Worm (Caenorhabditis elegans) whole organism, early embryonic: ENCODE data around the gene B0563.9.

Experiments
- B0310.2 ChIP-seq: sonication (generic microtip); optimal IDR thresholded peaks from 2 replicates; lab custom pipeline; 2016; ENCODE audit warnings: mild to moderate bottlenecking, missing genetic modification characterization, missing compliant biosample characterization
- F13C5.2 ChIP-seq: sonication (generic microtip); optimal IDR thresholded peaks from 2 replicates; lab custom pipeline; 2017; ENCODE audit warnings: mild to moderate bottlenecking, missing genetic modification characterization, inconsistent platforms, missing compliant biosample characterization
- aly-1 ChIP-seq: sonication (generic microtip); optimal IDR thresholded peaks from 2 replicates; lab custom pipeline; 2016; ENCODE audit warnings: missing genetic modification characterization, missing compliant biosample characterization
- ama-1 ChIP-seq: fragments of 150-350 bp; optimal IDR thresholded peaks from 2 replicates; lab custom pipeline; 2014
- ceh-13 ChIP-seq: fragments of 200-800 bp; sonication (Bioruptor generic); optimal IDR thresholded peaks from 2 replicates; lab custom pipeline; 2018; ENCODE audit warnings: mild to moderate bottlenecking, missing genetic modification characterization, missing compliant biosample characterization
- ceh-36 ChIP-seq: sonication (generic microtip); optimal IDR thresholded peaks from 2 replicates; lab custom pipeline; 2016; ENCODE audit warnings: missing genetic modification characterization, inconsistent platforms, missing compliant biosample characterization
- ets-7 ChIP-seq: sonication (generic microtip); optimal IDR thresholded peaks from 2 replicates; lab custom pipeline; 2016; ENCODE audit warnings: missing genotype, missing genetic modification characterization, missing compliant biosample characterization
- flt-1 ChIP-seq: fragments of 200-800 bp; sonication (Bioruptor generic); IDR thresholded peaks from 2 replicates; pipeline ENCODE4 v1.3.6; 2022; ENCODE audit warnings: missing genetic modification characterization, missing compliant biosample characterization
- hmbx-1 ChIP-seq: sonication (generic microtip); optimal IDR thresholded peaks from 2 replicates; lab custom pipeline; 2016; ENCODE audit warnings: mild to moderate bottlenecking, missing genetic modification characterization, missing compliant biosample characterization
- hmg-4 ChIP-seq: fragments of 200-800 bp; sonication (Bioruptor generic); optimal IDR thresholded peaks from 2 replicates; lab custom pipeline; 2018; ENCODE audit warnings: mild to moderate bottlenecking, missing genetic modification characterization, missing compliant biosample characterization
- hnd-1 ChIP-seq: sonication (generic microtip); optimal IDR thresholded peaks from 2 replicates; lab custom pipeline; 2016; ENCODE audit warnings: missing genetic modification characterization, missing compliant biosample characterization
- pes-1 ChIP-seq: fragments of 200-800 bp; sonication (Bioruptor generic); IDR thresholded peaks from 2 replicates; pipeline ENCODE4 v1.3.6; 2022; ENCODE audit warnings: missing genetic modification reagents, missing genetic modification characterization, missing compliant biosample characterization
- scrt-1 ChIP-seq: fragments of 200-800 bp; sonication (Bioruptor generic); IDR thresholded peaks from 2 replicates; pipeline ENCODE4 v1.3.6; 2022; ENCODE audit warnings: missing genetic modification characterization, missing compliant biosample characterization
- sea-1 ChIP-seq: fragments of 200-800 bp; sonication (Bioruptor generic); conservative IDR thresholded peaks from 2 replicates; pipeline ENCODE4 v1.3.6; 2022; ENCODE audit warnings: missing genetic modification characterization, missing compliant biosample characterization
- tbx-11 ChIP-seq: fragments of 200-800 bp; sonication (Bioruptor generic); IDR thresholded peaks from 2 replicates; pipeline ENCODE4 v1.3.6; 2022; ENCODE audit warnings: missing genetic modification characterization, missing compliant biosample characterization
- tbx-37 ChIP-seq: fragments of 200-800 bp; sonication (Bioruptor generic); conservative IDR thresholded peaks from 2 replicates; pipeline ENCODE4 v1.3.6; 2022; ENCODE audit warnings: missing genetic modification reagents, missing genetic modification characterization, missing compliant biosample characterization
- tra-4 ChIP-seq: sonication (generic microtip); optimal IDR thresholded peaks from 2 replicates; lab custom pipeline; 2017; ENCODE audit warnings: missing genetic modification characterization, missing compliant biosample characterization

The B0563.9 gene

DNA sequence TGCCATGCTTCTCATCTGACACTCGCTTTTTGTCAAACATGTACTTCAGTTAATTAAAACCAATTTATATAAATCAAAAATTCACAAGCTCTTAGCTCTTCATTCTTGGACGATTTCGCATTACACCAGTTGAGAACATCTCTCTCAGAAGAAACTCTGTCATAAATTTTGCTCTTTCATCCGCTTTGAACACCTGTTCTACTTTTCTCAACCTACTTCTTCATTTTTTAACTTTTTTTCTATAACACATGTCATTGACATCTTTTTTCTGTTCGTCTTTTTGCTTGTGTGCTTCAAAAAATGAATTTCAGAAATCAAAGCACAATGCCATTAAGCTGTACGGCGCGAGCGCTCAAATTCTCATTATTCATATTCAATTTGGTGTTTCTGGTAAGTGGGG, 5.5 kb upstream of the B0563.9 start, which contains the start of gene tsp-11:
Gene tsp-11 (plus strand): TSS at position 301 of the 400 bp plus-strand sequence.
- no peak for TF ChIP-seq B0310.2 (tag; lab: Kevin White, UChicago)

DNA sequence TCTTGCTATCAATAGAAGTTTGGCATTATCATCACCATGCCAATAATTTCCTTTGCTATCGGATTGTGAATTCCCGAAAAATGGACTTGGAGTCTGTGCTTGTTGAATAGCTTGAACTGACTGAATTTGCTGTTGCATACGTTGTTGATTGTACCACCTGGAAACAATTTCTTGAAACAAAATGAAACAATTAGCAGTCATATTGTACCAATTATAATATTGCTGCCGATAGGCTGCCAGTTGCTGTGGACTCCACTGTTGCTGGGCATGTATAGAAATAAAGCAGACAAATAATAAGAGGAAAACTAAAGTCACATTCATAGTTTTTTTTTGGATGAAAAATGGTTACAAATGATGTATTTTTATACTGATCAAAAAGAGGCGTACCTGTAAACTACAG, 1.4 kb upstream of the B0563.9 start, which contains the start of gene B0563.10:
Gene B0563.10 (minus strand): TSS at position 325 of the 400 bp plus-strand sequence.
- no peak for TF ChIP-seq hmbx-1
- TF ChIP-seq sea-1 (GFP tag; lab: Robert Waterston, UW): no peak
- TF ChIP-seq pes-1: no peak
- no peak for TF ChIP-seq tbx-37 (GFP tag; lab: Robert Waterston, UW)
- TF ChIP-seq hmg-4 (GFP tag; lab: Kevin White, UChicago): no peak
- TF ChIP-seq ama-1 (lab: Kevin White, UChicago): no peak
- no peak for TF ChIP-seq tbx-11 (GFP tag; lab: Robert Waterston, UW)

DNA sequence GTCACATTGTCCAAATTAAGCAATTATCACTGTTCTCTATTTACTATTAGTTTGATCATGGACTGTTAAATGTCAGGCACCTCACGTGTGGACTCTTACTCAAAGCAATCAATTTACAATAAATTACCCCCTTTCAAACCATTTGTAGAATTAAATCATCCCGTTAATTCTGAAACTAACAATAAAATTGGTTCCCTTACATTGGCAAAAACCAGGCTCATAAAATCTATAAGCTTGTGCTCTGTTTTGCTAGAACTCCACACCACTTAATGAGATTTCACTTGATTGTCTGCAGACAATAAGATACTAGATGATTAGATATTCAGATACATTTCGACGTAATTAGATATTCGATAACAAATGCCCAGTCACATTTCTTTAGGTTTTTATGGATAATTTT, 1.7 kb downstream of the B0563.9 start:
- TF ChIP-seq ceh-13 (GFP tag; lab: Kevin White, UChicago): no peak

DNA sequence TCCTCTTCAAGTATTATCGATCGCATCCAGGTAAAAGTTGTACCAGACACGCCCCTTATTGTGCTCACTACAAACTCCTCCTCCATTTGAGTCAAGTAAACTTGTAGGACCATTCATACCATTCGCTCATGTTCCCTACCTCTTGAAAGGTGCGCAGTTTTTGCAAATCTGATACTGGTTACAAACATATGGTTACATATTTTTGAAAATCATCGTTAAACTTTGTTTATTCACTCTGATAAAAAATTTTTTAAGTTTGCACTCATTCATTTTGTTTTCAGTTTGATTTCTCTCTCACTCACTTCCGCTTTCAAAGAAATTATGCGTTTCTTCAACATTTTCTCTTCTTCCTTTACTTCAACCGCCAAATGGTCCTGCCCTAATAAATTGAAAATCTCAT, 2.9 kb downstream of the B0563.9 start, which contains the start of gene B0563.1:
Gene B0563.1 (plus strand): TSS at position 301 of the 400 bp plus-strand sequence.
- TF ChIP-seq scrt-1 (GFP tag; lab: Robert Waterston, UW) (no peak), tbx-11 (GFP tag; lab: Robert Waterston, UW) (no peak), ama-1 (lab: Kevin White, UChicago) (no peak), B0310.2 (tag; lab: Kevin White, UChicago) (no peak), ets-7 (tag; lab: Kevin White, UChicago) (no peak), tbx-37 (GFP tag; lab: Robert Waterston, UW) (no peak), hmg-4 (GFP tag; lab: Kevin White, UChicago) (no peak), ceh-13 (GFP tag; lab: Kevin White, UChicago) (no peak), pes-1 (no peak)

DNA sequence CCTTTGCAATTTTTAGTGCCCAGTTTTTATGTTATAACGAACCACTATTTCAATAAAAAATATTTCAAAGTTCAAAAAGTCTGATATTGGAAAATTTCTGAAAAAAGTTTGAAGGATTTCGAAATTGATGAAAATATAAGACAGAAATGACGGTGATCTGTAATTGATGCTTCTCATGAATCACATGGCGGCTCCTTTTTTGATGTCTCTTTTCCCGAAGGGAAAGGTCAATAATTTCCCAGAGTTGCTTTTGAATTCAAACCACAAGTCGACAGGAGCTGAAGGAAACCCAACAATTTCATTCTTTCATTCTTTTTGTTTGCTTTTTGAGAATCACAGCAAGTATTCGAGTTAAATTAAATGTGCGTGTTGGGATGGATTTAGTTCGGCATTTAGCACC, 3.9 kb downstream of the B0563.9 start, which contains the start of gene B0563.18:
Gene B0563.18 (plus strand): TSS at position 301 of the 400 bp plus-strand sequence.
- TF ChIP-seq scrt-1 (GFP tag; lab: Robert Waterston, UW) (no peak), ceh-36 (tag; lab: Kevin White, UChicago) (no peak), ama-1 (lab: Kevin White, UChicago) (no peak), tbx-11 (GFP tag; lab: Robert Waterston, UW) (no peak), pes-1 (no peak), F13C5.2 (no peak), hmbx-1 (no peak), flt-1 (no peak)

DNA sequence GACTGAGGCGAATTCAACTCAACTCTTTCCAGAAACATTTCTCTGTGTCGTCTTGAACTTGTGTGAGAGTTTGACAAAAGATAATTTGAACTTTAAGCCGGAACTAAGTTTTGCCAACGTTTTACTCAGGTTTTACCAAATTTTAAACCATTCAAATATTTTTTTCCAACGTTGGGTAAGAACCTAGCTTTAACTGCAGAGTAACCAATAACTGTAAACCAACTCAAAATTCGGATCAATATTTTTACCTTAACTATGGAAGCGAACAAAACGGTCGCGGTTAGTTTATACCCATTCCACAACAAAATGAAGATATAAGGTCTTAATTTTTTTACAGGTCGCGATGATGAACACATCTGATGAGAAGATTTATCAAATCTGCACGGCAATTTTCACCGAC, 4.4 kb downstream of the B0563.9 start:
- no peak for TF ChIP-seq ceh-36 (tag; lab: Kevin White, UChicago)
- no peak for TF ChIP-seq ceh-13 (GFP tag; lab: Kevin White, UChicago)
- TF ChIP-seq tbx-37 (GFP tag; lab: Robert Waterston, UW): no peak

DNA sequence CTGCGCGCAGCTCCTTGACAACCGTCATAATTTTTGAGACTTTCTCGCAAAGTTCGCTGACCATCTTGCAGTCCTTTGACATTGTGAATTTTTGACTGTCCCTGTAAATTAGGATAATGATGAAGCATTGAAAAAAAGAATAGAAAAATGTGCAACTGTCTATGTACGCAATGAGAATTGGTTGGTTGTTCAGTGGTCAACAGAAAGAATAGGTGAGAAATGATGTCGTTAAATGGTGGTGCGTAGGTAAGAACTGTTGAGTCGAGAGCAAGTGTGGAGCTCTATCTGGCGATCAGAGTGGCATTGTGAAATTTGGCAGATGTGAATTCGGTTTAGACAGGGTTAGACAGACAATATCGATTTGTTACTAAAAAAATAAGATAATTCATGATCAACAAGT, 6.1 kb downstream of the B0563.9 start, which contains the start of gene B0563.8:
Gene B0563.8 (minus strand): TSS at position 101 of the 400 bp plus-strand sequence.
- TF ChIP-seq ceh-13 (GFP tag; lab: Kevin White, UChicago): no peak
- no peak for TF ChIP-seq flt-1
- no peak for TF ChIP-seq scrt-1 (GFP tag; lab: Robert Waterston, UW)

DNA sequence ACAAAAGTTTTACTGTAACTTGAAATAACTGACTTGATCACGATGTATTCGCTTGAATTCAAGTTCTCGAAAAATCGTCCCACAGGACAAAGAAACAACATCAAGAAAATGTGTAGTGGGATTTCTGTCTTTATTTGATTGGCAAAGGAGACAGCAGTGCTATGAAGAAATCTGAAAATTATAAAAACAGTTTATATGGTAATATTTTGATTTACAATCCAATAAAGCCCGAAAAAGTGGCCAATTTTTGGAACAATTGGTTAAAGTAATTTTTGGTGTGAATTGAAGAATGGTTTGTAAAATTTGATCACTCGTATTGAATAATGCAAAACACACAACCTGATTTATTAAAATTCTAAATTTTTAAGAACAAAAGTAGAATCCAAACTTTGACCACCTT, 12.5 kb downstream of the B0563.9 start, which contains the start of gene Y81B9A.4:
Gene Y81B9A.4 (minus strand): TSS at position 101 of the 400 bp plus-strand sequence.
- TF ChIP-seq hmg-4 (GFP tag; lab: Kevin White, UChicago) (no peak), sea-1 (GFP tag; lab: Robert Waterston, UW) (no peak)

DNA sequence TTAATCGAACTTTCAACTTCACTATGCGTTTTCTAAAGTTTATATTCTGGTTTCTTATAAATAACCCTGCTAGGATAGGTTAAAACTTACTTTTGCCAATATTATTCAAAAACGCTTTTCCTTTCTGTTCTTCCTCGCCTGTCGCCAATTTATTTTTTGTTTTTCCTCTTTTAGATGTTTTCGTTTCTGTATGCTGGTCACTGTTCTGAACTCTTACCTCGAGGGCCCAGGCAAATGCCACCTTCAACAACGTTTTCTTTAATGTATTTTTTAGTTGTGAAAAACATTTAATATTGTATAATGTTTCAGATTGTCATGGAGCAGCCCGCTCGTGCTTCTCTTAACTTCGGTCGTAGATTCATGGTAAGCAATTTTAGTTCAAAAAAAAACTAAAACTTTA, 13.8 kb downstream of the B0563.9 start, which contains the start of gene Y81B9A.3:
Gene Y81B9A.3 (plus strand): TSS at position 301 of the 400 bp plus-strand sequence.
- TF ChIP-seq ceh-36 (tag; lab: Kevin White, UChicago) (no peak), pes-1 (no peak), hmg-4 (GFP tag; lab: Kevin White, UChicago) (no peak), ceh-13 (GFP tag; lab: Kevin White, UChicago) (no peak), aly-1 (tag; lab: Kevin White, UChicago) (no peak), tra-4 (tag; lab: Kevin White, UChicago) (no peak), B0310.2 (tag; lab: Kevin White, UChicago) (no peak), hmbx-1 (no peak)

DNA sequence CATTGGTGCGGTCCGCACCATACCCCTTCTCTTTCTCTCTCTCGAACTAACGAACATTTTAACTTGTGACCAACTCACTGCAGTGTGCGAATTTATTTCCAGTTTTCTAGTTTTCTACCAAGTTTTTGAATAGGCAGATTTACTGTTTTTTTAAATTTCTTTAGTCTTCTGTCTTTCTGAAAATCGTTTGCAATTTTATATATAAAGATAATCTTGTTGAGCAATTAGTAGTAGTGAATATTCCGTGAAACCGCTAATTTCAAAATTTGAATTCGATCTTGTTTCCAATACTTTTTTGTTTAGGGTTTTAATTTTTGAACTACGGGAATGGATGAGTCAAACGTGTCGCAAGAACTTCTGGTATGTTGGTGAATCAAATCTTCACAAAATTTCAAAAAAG, 15.5 kb downstream of the B0563.9 start, which contains the start of gene Y81B9A.2:
Gene Y81B9A.2 (plus strand): TSS at position 301 of the 400 bp plus-strand sequence.
- no peak for TF ChIP-seq ceh-13 (GFP tag; lab: Kevin White, UChicago)
- no peak for TF ChIP-seq ceh-36 (tag; lab: Kevin White, UChicago)
- TF ChIP-seq F13C5.2: no peak
- TF ChIP-seq tbx-11 (GFP tag; lab: Robert Waterston, UW): no peak
- TF ChIP-seq hmg-4 (GFP tag; lab: Kevin White, UChicago): no peak
- TF ChIP-seq aly-1 (tag; lab: Kevin White, UChicago): no peak
- TF ChIP-seq hnd-1: no peak
- no peak for TF ChIP-seq pes-1
- no peak for TF ChIP-seq ama-1 (lab: Kevin White, UChicago)
- TF ChIP-seq tra-4 (tag; lab: Kevin White, UChicago): no peak
- no peak for TF ChIP-seq tbx-37 (GFP tag; lab: Robert Waterston, UW)
- no peak for TF ChIP-seq hmbx-1
- no peak for TF ChIP-seq scrt-1 (GFP tag; lab: Robert Waterston, UW)
- no peak for TF ChIP-seq flt-1
- TF ChIP-seq sea-1 (GFP tag; lab: Robert Waterston, UW): no peak
